Fruit fly (Drosophila melanogaster) whole organism, wandering third instar larva: Measurements from ENCODE around the gene CG31793.

Source experiments
- HLH106 ChIP-seq: fragments of 200-800 bp; optimal IDR thresholded peaks from 3 replicates; lab custom pipeline; 2019; ENCODE audit warnings: missing biosample characterization, mild to moderate bottlenecking, missing genetic modification characterization, moderate library complexity
- OdsH ChIP-seq: fragments of 200-800 bp; sonication (Bioruptor generic); optimal IDR thresholded peaks from 2 replicates; lab custom pipeline; 2016; ENCODE audit warnings: missing biosample characterization, mild to moderate bottlenecking, missing genetic modification characterization
- br ChIP-seq: fragments of 200-800 bp; sonication (Bioruptor generic); optimal IDR thresholded peaks from 2 replicates; lab custom pipeline; 2016; ENCODE audit warnings: missing biosample characterization, missing genetic modification characterization
- brk ChIP-seq: fragments of 200-800 bp; sonication (Bioruptor generic); optimal IDR thresholded peaks from 2 replicates; lab custom pipeline; 2016; ENCODE audit warnings: missing biosample characterization, mild to moderate bottlenecking, missing genetic modification characterization
- dsf ChIP-seq: sonication (Bioruptor generic); optimal IDR thresholded peaks from 2 replicates; lab custom pipeline; 2016; ENCODE audit warnings: missing biosample characterization, missing genetic modification characterization, borderline replicate concordance
- foxo ChIP-seq, 2 experiments: fragments of 200-800 bp; sonication (Bioruptor generic); optimal IDR thresholded peaks; 2 replicates in 1 of 2; 3 replicates in 1 of 2; lab custom pipeline; 2016 to 2017; ENCODE audit warnings: missing biosample characterization in 2 of 2, missing genetic modification characterization in 2 of 2
- fru ChIP-seq: fragments of 200-800 bp; sonication (Bioruptor generic); optimal IDR thresholded peaks from 3 replicates; lab custom pipeline; 2016; ENCODE audit warnings: missing biosample characterization, mild to moderate bottlenecking, missing genetic modification characterization
- h ChIP-seq: fragments of 200-800 bp; sonication (Bioruptor generic); optimal IDR thresholded peaks from 3 replicates; lab custom pipeline; 2016; ENCODE audit warnings: missing biosample characterization, mild to moderate bottlenecking, missing genetic modification characterization
- lola ChIP-seq: fragments of >200 bp; optimal IDR thresholded peaks from 2 replicates; lab custom pipeline; 2017; ENCODE audit warnings: missing biosample characterization, missing genetic modification characterization
- usp ChIP-seq: fragments of >200 bp; optimal IDR thresholded peaks from 2 replicates; lab custom pipeline; 2017; ENCODE audit warnings: missing biosample characterization, missing genetic modification characterization

- TF ChIP-seq lola (GFP tag; lab: Kevin White, UChicago), result no peak
- TF ChIP-seq h (GFP tag; lab: Kevin White, UChicago), result no peak
- no peak for TF ChIP-seq foxo (GFP tag; optimal IDR thresholded peaks at IDR 0.05; lab: Kevin White, UChicago)
- TF ChIP-seq brk (GFP tag; lab: Kevin White, UChicago), result no peak
- no peak for TF ChIP-seq dsf (GFP tag; lab: Kevin White, UChicago)
- no peak for TF ChIP-seq fru
- TF ChIP-seq OdsH, result no peak
- no peak for TF ChIP-seq HLH106 (tag; lab: Kevin White, UChicago)
- no peak for TF ChIP-seq usp (GFP tag; lab: Kevin White, UChicago)
- no peak for TF ChIP-seq br (GFP tag; lab: Kevin White, UChicago)
Observed at dm6 chr2L:19017060-19017459, 13.9 kb downstream of the CG31793 start.
